Worm (Caenorhabditis elegans) whole organism, L1 larva: Measurements from ENCODE around the gene ZK662.2.

ENCODE experiments used
- C04F5.9 ChIP-seq: sonication (generic microtip); optimal IDR thresholded peaks from 2 replicates; lab custom pipeline; 2016; ENCODE audit warnings: missing genetic modification characterization, missing compliant biosample characterization
- C34B4.2 ChIP-seq: sonication (generic microtip); optimal IDR thresholded peaks from 2 replicates; lab custom pipeline; 2017; ENCODE audit warnings: mild to moderate bottlenecking, missing genetic modification characterization, missing compliant biosample characterization
- F16B12.6 ChIP-seq: fragments of 150-350 bp; optimal IDR thresholded peaks from 2 replicates; lab custom pipeline; 2014; ENCODE audit warnings: missing biosample characterization, missing genetic modification characterization
- aha-1 ChIP-seq: fragments of 150-350 bp; optimal IDR thresholded peaks from 2 replicates; lab custom pipeline; 2014; ENCODE audit warnings: missing biosample characterization, missing genetic modification characterization
- alr-1 ChIP-seq: fragments of 200-800 bp; sonication (Bioruptor generic); optimal IDR thresholded peaks from 2 replicates; lab custom pipeline; 2018; ENCODE audit warnings: borderline replicate concordance, mild to moderate bottlenecking, missing genetic modification characterization, missing compliant biosample characterization
- aly-2 ChIP-seq: fragments of 150-350 bp; optimal IDR thresholded peaks from 2 replicates; lab custom pipeline; 2014; ENCODE audit warnings: missing biosample characterization, missing genetic modification characterization
- ama-1 ChIP-seq: fragments of 150-350 bp; optimal IDR thresholded peaks from 2 replicates; lab custom pipeline; 2014
- blmp-1 ChIP-seq: fragments of 150-350 bp; optimal IDR thresholded peaks from 2 replicates; lab custom pipeline; 2014; ENCODE audit warnings: missing biosample characterization, missing genetic modification characterization
- ceh-88 ChIP-seq: fragments of 200-800 bp; sonication (Bioruptor generic); IDR thresholded peaks from 2 replicates; pipeline ENCODE4 v1.3.6; 2022; ENCODE audit warnings: missing genetic modification characterization, missing compliant biosample characterization
- ces-1 ChIP-seq: fragments of 150-350 bp; optimal IDR thresholded peaks from 2 replicates; lab custom pipeline; 2014; ENCODE audit warnings: missing biosample characterization, missing genetic modification reagents, missing genetic modification characterization
- dsc-1 ChIP-seq: sonication (generic microtip); optimal IDR thresholded peaks from 2 replicates; lab custom pipeline; 2016; ENCODE audit warnings: mild to moderate bottlenecking, missing genetic modification characterization, missing compliant biosample characterization
- efl-1 ChIP-seq, 4 experiments: fragments of 150-350 bp; optimal IDR thresholded peaks in 3 of 4; peaks in 1 of 4; 1 replicate in 1 of 4; 2 replicates in 3 of 4; lab custom pipeline; 2014; ENCODE audit warnings: missing biosample characterization in 2 of 4, missing genetic modification characterization in 2 of 4, missing genetic modification reagents in 2 of 4
- egl-13 ChIP-seq: sonication (generic microtip); optimal IDR thresholded peaks from 2 replicates; lab custom pipeline; 2016; ENCODE audit warnings: missing genotype, missing genetic modification reagents, missing genetic modification characterization, missing compliant biosample characterization
- elt-3 ChIP-seq, 6 experiments: fragments of 150-350 bp in 1 of 6; sonication (generic microtip); optimal IDR thresholded peaks; 2 replicates each; lab custom pipeline; 2017 to 2018; ENCODE audit warnings: missing biosample characterization in 6 of 6, missing genetic modification characterization in 6 of 6, inconsistent platforms in 1 of 6
- ets-5 ChIP-seq: fragments of 200-800 bp; sonication (Bioruptor generic); IDR thresholded peaks from 2 replicates; pipeline ENCODE4 v1.3.6; 2022; ENCODE audit warnings: missing genetic modification characterization, missing compliant biosample characterization
- fkh-10 ChIP-seq: sonication (generic microtip); optimal IDR thresholded peaks from 2 replicates; lab custom pipeline; 2017; ENCODE audit warnings: missing biosample characterization, missing genetic modification reagents, missing genetic modification characterization
- fkh-4 ChIP-seq: sonication (generic microtip); optimal IDR thresholded peaks from 2 replicates; lab custom pipeline; 2016; ENCODE audit warnings: missing compliant biosample characterization, missing genetic modification characterization, borderline replicate concordance
- fkh-8 ChIP-seq: sonication (generic microtip); optimal IDR thresholded peaks from 2 replicates; lab custom pipeline; 2016; ENCODE audit warnings: mild to moderate bottlenecking, missing genetic modification characterization, missing compliant biosample characterization
- hlh-17 ChIP-seq: fragments of 200-800 bp; sonication (Bioruptor generic); optimal IDR thresholded peaks from 2 replicates; lab custom pipeline; 2018; ENCODE audit warnings: missing genetic modification characterization, mild to moderate bottlenecking, missing compliant biosample characterization, moderate library complexity, borderline replicate concordance
- hpl-2 ChIP-seq: fragments of 150-350 bp; optimal IDR thresholded peaks from 2 replicates; lab custom pipeline; 2014; ENCODE audit warnings: missing biosample characterization, missing genetic modification reagents, missing genetic modification characterization
- isw-1 ChIP-seq: fragments of 200-800 bp; sonication (Bioruptor generic); IDR thresholded peaks from 2 replicates; pipeline ENCODE4 v1.3.6; 2022; ENCODE audit warnings: missing genetic modification characterization, missing compliant biosample characterization
- lin-13 ChIP-seq: fragments of 150-350 bp; optimal IDR thresholded peaks from 2 replicates; lab custom pipeline; 2014; ENCODE audit warnings: missing biosample characterization, missing genetic modification reagents, missing genetic modification characterization
- lin-14 ChIP-seq: fragments of 200-800 bp; sonication (Bioruptor generic); optimal IDR thresholded peaks from 2 replicates; lab custom pipeline; 2018; ENCODE audit warnings: mild to moderate bottlenecking, missing genetic modification characterization, moderate library complexity, missing compliant biosample characterization
- lin-15B ChIP-seq: fragments of 150-350 bp; sonication (generic microtip); optimal IDR thresholded peaks from 3 replicates; lab custom pipeline; 2014; ENCODE audit warnings: missing biosample characterization, missing genetic modification characterization
- lin-35 ChIP-seq, 2 experiments: fragments of 150-350 bp; optimal IDR thresholded peaks; 2 replicates each; lab custom pipeline; 2014; ENCODE audit warnings: missing biosample characterization in 2 of 2, missing genetic modification characterization in 2 of 2, missing genetic modification reagents in 2 of 2
- lsy-2 ChIP-seq, 2 experiments: fragments of 150-350 bp; optimal IDR thresholded peaks; 2 replicates each; lab custom pipeline; 2014; ENCODE audit warnings: missing biosample characterization in 2 of 2, missing genetic modification characterization in 2 of 2
- mdl-1 ChIP-seq, 2 experiments: fragments of 150-350 bp; optimal IDR thresholded peaks; 2 replicates each; lab custom pipeline; 2014 to 2017; ENCODE audit warnings: missing biosample characterization in 2 of 2, missing genetic modification characterization in 2 of 2, inconsistent platforms in 1 of 2
- mef-2 ChIP-seq: fragments of 150-350 bp; optimal IDR thresholded peaks from 2 replicates; lab custom pipeline; 2014; ENCODE audit warnings: missing biosample characterization, missing genetic modification characterization
- mep-1 ChIP-seq: fragments of 150-350 bp; optimal IDR thresholded peaks from 2 replicates; lab custom pipeline; 2014; ENCODE audit warnings: missing biosample characterization, missing genetic modification characterization
- nhr-12 ChIP-seq: sonication (generic microtip); optimal IDR thresholded peaks from 2 replicates; lab custom pipeline; 2017; ENCODE audit warnings: missing biosample characterization, missing genetic modification characterization
- nhr-237 ChIP-seq: fragments of 150-350 bp; optimal IDR thresholded peaks from 2 replicates; lab custom pipeline; 2014; ENCODE audit warnings: missing biosample characterization, missing genetic modification characterization
- nhr-76 ChIP-seq: sonication (generic microtip); optimal IDR thresholded peaks from 2 replicates; lab custom pipeline; 2017; ENCODE audit warnings: missing biosample characterization, missing genetic modification characterization
- nhr-84 ChIP-seq: sonication (generic microtip); optimal IDR thresholded peaks from 2 replicates; lab custom pipeline; 2017; ENCODE audit warnings: missing biosample characterization, missing genetic modification characterization
- nhr-85 ChIP-seq: sonication (generic microtip); peaks from one replicate; lab custom pipeline; 2016; ENCODE audit warnings: missing genetic modification characterization, inconsistent platforms, missing compliant biosample characterization
- nhr-90 ChIP-seq: sonication (generic microtip); optimal IDR thresholded peaks from 2 replicates; lab custom pipeline; 2016; ENCODE audit warnings: mild to moderate bottlenecking, missing genetic modification characterization, missing compliant biosample characterization; ENCODE audit not compliant: poor library complexity
- pag-3 ChIP-seq: sonication (generic microtip); optimal IDR thresholded peaks from 2 replicates; lab custom pipeline; 2017; ENCODE audit warnings: missing genetic modification characterization, mild to moderate bottlenecking, missing compliant biosample characterization, antibody characterized with exemption, borderline replicate concordance; ENCODE audit not compliant: insufficient read depth
- rnt-1 ChIP-seq: sonication (generic microtip); optimal IDR thresholded peaks from 2 replicates; lab custom pipeline; 2016; ENCODE audit warnings: mild to moderate bottlenecking, missing genetic modification characterization, moderate library complexity, missing compliant biosample characterization
- skn-1 ChIP-seq: fragments of 150-350 bp; optimal IDR thresholded peaks from 2 replicates; lab custom pipeline; 2014; ENCODE audit warnings: missing biosample characterization, missing genetic modification characterization
- sptf-1 ChIP-seq: fragments of 150-350 bp; optimal IDR thresholded peaks from 2 replicates; lab custom pipeline; 2014; ENCODE audit warnings: missing biosample characterization, missing genetic modification characterization
- swsn-7 ChIP-seq: sonication (generic microtip); optimal IDR thresholded peaks from 2 replicates; lab custom pipeline; 2016; ENCODE audit warnings: missing genetic modification characterization, missing compliant biosample characterization
- unc-130 ChIP-seq: fragments of 150-350 bp; optimal IDR thresholded peaks from 2 replicates; lab custom pipeline; 2017; ENCODE audit warnings: missing biosample characterization, missing genetic modification characterization, inconsistent platforms
- unc-30 ChIP-seq: sonication (generic microtip); optimal IDR thresholded peaks from 2 replicates; lab custom pipeline; 2017; ENCODE audit warnings: missing biosample characterization, missing genetic modification characterization
- unc-62 ChIP-seq: fragments of 150-350 bp; optimal IDR thresholded peaks from 2 replicates; lab custom pipeline; 2014; ENCODE audit warnings: missing biosample characterization, missing genetic modification reagents, missing genetic modification characterization
- vab-15 ChIP-seq: sonication (generic microtip); optimal IDR thresholded peaks from 2 replicates; lab custom pipeline; 2017; ENCODE audit warnings: missing genotype, mild to moderate bottlenecking, missing genetic modification characterization, missing compliant biosample characterization
- xbp-1 ChIP-seq: sonication (generic microtip); optimal IDR thresholded peaks from 2 replicates; lab custom pipeline; 2016; ENCODE audit warnings: missing genetic modification characterization, missing compliant biosample characterization
- zag-1 ChIP-seq: fragments of 150-350 bp; optimal IDR thresholded peaks from 2 replicates; lab custom pipeline; 2014; ENCODE audit warnings: missing biosample characterization, missing genetic modification characterization
- ztf-11 ChIP-seq, 2 experiments: sonication (generic microtip); optimal IDR thresholded peaks; 2 replicates each; lab custom pipeline; 2016 to 2017; ENCODE audit warnings: missing genetic modification characterization in 2 of 2, missing biosample characterization in 1 of 2, missing compliant biosample characterization in 1 of 2
- ztf-4 ChIP-seq: fragments of 150-350 bp; optimal IDR thresholded peaks from 2 replicates; lab custom pipeline; 2014; ENCODE audit warnings: missing biosample characterization, missing genetic modification characterization

ZK662.2 gene

DNA sequence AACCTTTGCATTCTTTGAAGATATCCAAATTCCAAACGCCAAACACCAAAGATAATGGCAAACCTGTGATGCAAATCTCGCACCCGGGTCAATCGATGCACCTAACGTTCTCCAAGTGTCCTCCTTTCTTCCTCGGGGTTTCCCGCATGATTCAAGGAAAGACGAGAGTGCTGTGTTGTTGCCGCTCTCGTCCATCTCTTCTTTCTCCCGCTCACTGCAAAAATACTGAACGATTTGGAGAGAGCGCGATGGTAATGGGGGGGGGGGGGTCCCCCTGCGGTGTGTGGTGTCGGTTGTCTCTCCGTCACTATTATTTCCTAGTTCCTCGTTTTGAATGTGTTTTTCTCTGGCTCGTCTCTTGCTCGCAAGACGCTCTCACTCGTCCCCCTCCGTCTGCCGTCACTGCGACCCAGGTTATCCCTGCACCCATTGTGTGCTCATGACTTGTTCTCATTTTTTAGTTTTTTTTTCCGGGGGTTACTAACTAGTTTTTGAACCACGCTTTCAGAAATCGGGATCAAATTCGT lies 10.9 kb downstream of the ZK662.2 start (continued):
- peak; percentile 50 for TF ChIP-seq skn-1
- peak; percentile 67 for TF ChIP-seq xbp-1 (tag; lab: Kevin White, UChicago)
- TF ChIP-seq lin-15B = no peak
- TF ChIP-seq pag-3 (tag; lab: Kevin White, UChicago) = no peak
- peak; percentile 49 for TF ChIP-seq mef-2
- peak; percentile 89 for TF ChIP-seq nhr-85
- peak in 1 of 2 experiments; percentile 55 for TF ChIP-seq ztf-11 (tag; optimal IDR thresholded peaks at IDR 0.05; lab: Kevin White, UChicago)
- peak; percentile 67 to 83 for TF ChIP-seq lsy-2 (tag; optimal IDR thresholded peaks at IDR 0.05; lab: Kevin White, UChicago)
- TF ChIP-seq mdl-1 (tag; optimal IDR thresholded peaks at IDR 0.05; lab: Kevin White, UChicago) = peak in 1 of 2 experiments; percentile 90
- TF ChIP-seq swsn-7 (tag; lab: Kevin White, UChicago) = peak; percentile 85
- peak; percentile 23 to 69 for TF ChIP-seq efl-1 (optimal IDR thresholded peaks at IDR 0.05; lab: Kevin White, UChicago)
- TF ChIP-seq efl-1 (GFP tag; optimal IDR thresholded peaks at IDR 0.05 in 1 of 2; lab: Kevin White, UChicago) = peak in 1 of 2 experiments; percentile 14
- TF ChIP-seq lin-35 (GFP tag; optimal IDR thresholded peaks at IDR 0.05; lab: Kevin White, UChicago) = peak; percentile 35 to 53
- TF ChIP-seq ceh-88 (GFP tag; lab: Robert Waterston, UW) = peak; percentile 50; the same call in 1 of the 2 replicates
- no peak for TF ChIP-seq ets-5 (GFP tag; lab: Robert Waterston, UW)
- peak in 1 of 6 experiments; percentile 18 for TF ChIP-seq elt-3 (tag; optimal IDR thresholded peaks at IDR 0.05; lab: Kevin White, UChicago)
- TF ChIP-seq vab-15 (tag; lab: Kevin White, UChicago) = peak; percentile 33
- no peak for TF ChIP-seq sptf-1 (tag; lab: Kevin White, UChicago)
- peak; percentile 52 for TF ChIP-seq nhr-237 (tag; lab: Kevin White, UChicago)
- peak; percentile 47 for TF ChIP-seq lin-13 (GFP tag; lab: Kevin White, UChicago)
- peak; percentile 41 for TF ChIP-seq nhr-90

DNA sequence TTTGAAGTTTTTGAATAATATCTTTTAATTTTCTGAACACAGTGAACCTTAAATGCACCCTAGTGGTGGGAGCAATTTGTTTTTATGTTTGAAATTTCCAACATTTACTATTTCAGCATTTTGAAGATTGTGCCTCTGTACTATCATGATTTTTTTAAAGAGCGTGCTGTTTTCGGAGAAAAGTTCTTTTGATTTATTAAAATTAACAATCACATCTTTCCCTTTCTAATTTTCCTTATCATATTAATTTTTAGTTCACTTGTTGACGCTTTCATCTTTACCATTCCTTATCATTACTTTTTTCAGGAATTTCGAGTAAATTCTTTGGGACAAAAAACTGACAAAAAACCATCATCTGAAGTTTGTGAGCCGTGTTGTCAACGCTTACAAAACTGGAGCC lies 11.4 kb downstream of the ZK662.2 start, which contains the start of gene nhr-48:
TSS of gene nhr-48 (plus strand) at position 301 of the 400 bp plus-strand sequence.
- TF ChIP-seq alr-1 (no peak), blmp-1 (peak; percentile 8), pag-3 (tag; lab: Kevin White, UChicago) (no peak), lin-14 (GFP tag; lab: Kevin White, UChicago) (no peak)

DNA sequence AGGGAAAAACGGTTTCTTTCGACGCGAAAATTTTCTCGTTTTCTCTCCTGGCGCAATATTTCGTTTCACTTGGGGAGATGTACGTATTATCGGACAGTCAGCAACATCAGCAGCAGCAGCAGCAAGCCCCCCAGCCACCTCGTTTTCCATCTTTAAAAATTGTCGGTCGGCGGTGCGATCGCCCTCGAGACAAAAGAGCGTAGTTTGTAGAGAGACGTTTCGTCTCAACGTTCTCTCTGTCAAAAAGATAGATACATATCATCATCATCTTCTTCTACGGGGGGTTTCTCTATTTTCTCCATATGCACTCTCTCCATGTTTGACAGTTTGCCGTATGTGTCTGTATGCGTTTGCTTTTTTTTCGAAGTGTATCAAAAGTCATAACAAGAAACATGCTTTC lies 13.1 kb downstream of the ZK662.2 start:
- TF ChIP-seq aha-1 (tag; lab: Kevin White, UChicago) (no peak), ztf-4 (tag; lab: Kevin White, UChicago) (no peak), nhr-76 (tag; lab: Kevin White, UChicago) (no peak), fkh-8 (tag; lab: Kevin White, UChicago) (no peak), lin-35 (GFP tag; optimal IDR thresholded peaks at IDR 0.05; lab: Kevin White, UChicago) (peak in 1 of 2 experiments; percentile 57), sptf-1 (tag; lab: Kevin White, UChicago) (no peak), aly-2 (tag; lab: Kevin White, UChicago) (no peak), ceh-88 (GFP tag; lab: Robert Waterston, UW) (no peak), egl-13 (tag; lab: Kevin White, UChicago) (no peak), lin-15B (no peak), hlh-17 (no peak), dsc-1 (tag; lab: Kevin White, UChicago) (no peak), F16B12.6 (tag; lab: Kevin White, UChicago) (no peak), nhr-12 (tag; lab: Kevin White, UChicago) (no peak), fkh-4 (tag; lab: Kevin White, UChicago) (no peak), alr-1 (no peak), nhr-84 (tag; lab: Kevin White, UChicago) (no peak), C04F5.9 (no peak), isw-1 (GFP tag; lab: Robert Waterston, UW) (no peak), unc-62 (no peak), ama-1 (no peak), unc-130 (tag; lab: Kevin White, UChicago) (no peak), fkh-10 (GFP tag; lab: Kevin White, UChicago) (no peak), lin-14 (GFP tag; lab: Kevin White, UChicago) (peak; percentile 87), mep-1 (no peak), rnt-1 (tag; lab: Kevin White, UChicago) (no peak), zag-1 (no peak), hpl-2 (GFP tag; lab: Kevin White, UChicago) (no peak), C34B4.2 (no peak), ces-1 (GFP tag; lab: Kevin White, UChicago) (no peak), vab-15 (tag; lab: Kevin White, UChicago) (no peak), unc-30 (tag; lab: Kevin White, UChicago) (no peak)
